Fruit fly (Drosophila melanogaster): Measurements from ENCODE around the gene lmgA.

The lmgA gene

dm6 chr2L:8485562-8485961 lies 42.9 kb downstream of the lmgA start:
- no peak for TF ChIP-seq Myc (optimal IDR thresholded peaks at IDR 0.05)
- no peak for TF ChIP-seq psq (optimal IDR thresholded peaks at IDR 0.05)
- TF ChIP-seq h (optimal IDR thresholded peaks at IDR 0.05) = no peak

dm6 chr2L:8481623-8482424 lies 46.6 kb downstream of the lmgA start, which contains the start of gene CG43796:
Gene CG43796 (plus strand): TSS chr2L:8482374.
- TF ChIP-seq insv (optimal IDR thresholded peaks at IDR 0.05) (no peak), h (optimal IDR thresholded peaks at IDR 0.05) (no peak), ttk (optimal IDR thresholded peaks at IDR 0.05) (no peak), psq (optimal IDR thresholded peaks at IDR 0.05) (no peak), Sin3A (optimal IDR thresholded peaks at IDR 0.05) (no peak), Myc (optimal IDR thresholded peaks at IDR 0.05) (no peak)

- TF ChIP-seq ttk (optimal IDR thresholded peaks at IDR 0.05) (no peak), h (optimal IDR thresholded peaks at IDR 0.05) (no peak), psq (optimal IDR thresholded peaks at IDR 0.05) (no peak), Sin3A (optimal IDR thresholded peaks at IDR 0.05) (no peak)
Observed at dm6 chr2L:8480825-8481224, 47.6 kb downstream of the lmgA start.

dm6 chr2L:8478911-8479706 lies 49.3 kb downstream of the lmgA start:
- TF ChIP-seq h (optimal IDR thresholded peaks at IDR 0.05) (no peak), ttk (optimal IDR thresholded peaks at IDR 0.05) (no peak), Myc (optimal IDR thresholded peaks at IDR 0.05) (no peak), Sin3A (optimal IDR thresholded peaks at IDR 0.05) (no peak), psq (optimal IDR thresholded peaks at IDR 0.05) (no peak), insv (optimal IDR thresholded peaks at IDR 0.05) (no peak)

dm6 chr2L:8478379-8478778 lies 50.0 kb downstream of the lmgA start:
- TF ChIP-seq ttk (optimal IDR thresholded peaks at IDR 0.05) = no peak
- no peak for TF ChIP-seq psq (optimal IDR thresholded peaks at IDR 0.05)
- no peak for TF ChIP-seq Myc (optimal IDR thresholded peaks at IDR 0.05)
- no peak for TF ChIP-seq Sin3A (optimal IDR thresholded peaks at IDR 0.05)
- no peak for TF ChIP-seq h (optimal IDR thresholded peaks at IDR 0.05)
- TF ChIP-seq insv (optimal IDR thresholded peaks at IDR 0.05) = no peak

DNA sequence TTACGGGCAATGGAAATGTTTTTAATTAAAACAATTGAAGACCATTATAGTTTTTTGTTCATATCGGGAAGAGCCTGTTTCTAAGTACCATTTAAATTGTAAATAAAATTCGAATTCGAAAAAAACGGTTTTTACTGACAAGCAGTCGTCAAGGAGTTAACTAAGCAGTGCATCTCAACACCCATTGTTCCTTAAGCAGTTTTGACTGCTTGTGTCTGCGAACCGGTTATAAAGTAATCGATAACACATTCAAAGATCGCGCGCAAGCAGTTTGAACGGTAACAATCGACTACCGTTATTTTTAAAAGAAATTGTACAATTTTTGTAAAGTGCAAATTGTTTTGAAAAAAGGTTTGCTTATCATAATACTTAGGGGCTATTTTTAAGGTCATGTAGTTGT lies 50.4 kb downstream of the lmgA start:
- no peak for TF ChIP-seq h (optimal IDR thresholded peaks at IDR 0.05)
- no peak for TF ChIP-seq Sin3A (optimal IDR thresholded peaks at IDR 0.05)
- TF ChIP-seq ttk (optimal IDR thresholded peaks at IDR 0.05) = no peak
- TF ChIP-seq insv (optimal IDR thresholded peaks at IDR 0.05) = no peak

DNA sequence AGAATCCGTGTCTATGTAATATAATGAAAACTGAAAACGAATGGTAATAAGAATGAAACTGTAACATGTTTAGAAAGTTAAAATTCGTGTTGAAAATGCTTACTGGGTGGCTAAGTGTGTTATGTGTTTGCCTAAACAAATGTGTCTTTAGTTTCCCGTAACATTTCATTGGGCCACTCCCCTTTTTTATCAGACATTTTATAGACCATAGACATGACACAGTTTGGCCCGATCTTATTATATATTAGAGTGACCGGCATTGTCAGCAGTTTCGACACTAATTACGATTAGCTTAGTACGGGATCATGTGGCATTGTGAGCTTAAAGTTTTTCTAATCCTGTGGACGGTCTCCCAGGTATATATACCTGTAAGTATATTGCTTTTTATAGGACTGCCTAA lies 51.4 kb downstream of the lmgA start, which contains the start of gene CheA29a:
Gene CheA29a (plus strand): TSS at position 301 of the 400 bp plus-strand sequence.
- TF ChIP-seq insv (optimal IDR thresholded peaks at IDR 0.05) (no peak), h (optimal IDR thresholded peaks at IDR 0.05) (no peak), psq (optimal IDR thresholded peaks at IDR 0.05) (no peak), Sin3A (optimal IDR thresholded peaks at IDR 0.05) (no peak), Myc (optimal IDR thresholded peaks at IDR 0.05) (no peak), ttk (optimal IDR thresholded peaks at IDR 0.05) (no peak)
